Fruit fly (Drosophila melanogaster) Kc167 (cell line): ENCODE measurements around the gene CG10041.

Experiments used
- Myc ChIP-seq: fragments of >200 bp; optimal IDR thresholded peaks from 2 replicates; lab custom pipeline; 2017; ENCODE audit warnings: missing external identifiers
- Sin3A ChIP-seq: fragments of >200 bp; optimal IDR thresholded peaks from 2 replicates; lab custom pipeline; 2018; ENCODE audit warnings: missing external identifiers
- h ChIP-seq: fragments of >200 bp; optimal IDR thresholded peaks from 3 replicates; lab custom pipeline; 2018; ENCODE audit warnings: missing external identifiers
- insv ChIP-seq: fragments of >200 bp; optimal IDR thresholded peaks from 3 replicates; lab custom pipeline; 2018; ENCODE audit warnings: missing external identifiers
- psq ChIP-seq: fragments of >200 bp; optimal IDR thresholded peaks from 2 replicates; lab custom pipeline; 2017; ENCODE audit warnings: missing external identifiers
- ttk ChIP-seq: sonication (Bioruptor generic); optimal IDR thresholded peaks from 2 replicates; lab custom pipeline; 2017; ENCODE audit warnings: missing external identifiers

The CG10041 gene

dm6 chr3R:12352003-12352402 is at the start of gene CG10041:
CG10041 (minus strand) TSS chr3R:12352103.
- TF ChIP-seq insv (lab: Kevin White, UChicago) (no peak), h (lab: Kevin White, UChicago) (no peak), psq (lab: Kevin White, UChicago) (no peak), ttk (lab: Kevin White, UChicago) (no peak), Myc (lab: Kevin White, UChicago) (no peak), Sin3A (no peak)

DNA sequence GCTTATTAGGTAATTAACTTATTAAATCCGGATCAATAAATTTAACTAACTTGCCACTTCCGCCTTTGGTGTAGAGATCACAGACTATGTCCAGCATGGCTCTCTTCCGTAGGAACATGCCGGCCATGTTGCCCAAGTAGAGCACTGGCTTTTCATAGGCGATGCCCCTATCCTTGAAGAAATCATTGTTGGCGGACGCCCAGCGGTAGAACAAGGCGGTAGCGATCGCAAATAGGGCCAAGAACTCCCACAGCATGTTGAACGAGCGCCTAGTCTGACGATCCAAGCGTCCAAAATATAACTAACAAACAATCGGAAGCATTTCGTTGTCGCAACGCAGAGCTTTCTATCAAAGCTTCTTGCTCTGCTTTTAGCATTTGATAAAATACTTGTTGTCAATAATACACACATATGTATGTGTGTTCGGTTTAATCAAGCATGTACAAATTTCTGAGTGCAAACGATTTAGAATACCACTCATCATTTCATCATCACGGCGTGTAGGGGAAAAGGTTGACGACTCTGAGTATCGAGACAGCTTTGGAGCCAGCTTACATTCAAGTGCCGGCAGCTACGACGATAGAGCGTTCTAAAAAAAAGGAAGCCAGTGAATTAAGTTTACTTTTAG is 46.8 kb upstream of the CG10041 start, which contains the start of gene Cyp9f3:
TSS of gene Cyp9f3 (minus strand) at position 310 of the 628 bp plus-strand sequence.
- TF ChIP-seq ttk (lab: Kevin White, UChicago) (no peak), Sin3A (no peak), psq (lab: Kevin White, UChicago) (no peak), insv (lab: Kevin White, UChicago) (no peak), h (lab: Kevin White, UChicago) (no peak), Myc (lab: Kevin White, UChicago) (no peak)

- no peak for TF ChIP-seq psq (lab: Kevin White, UChicago)
- no peak for TF ChIP-seq ttk (lab: Kevin White, UChicago)
- no peak for TF ChIP-seq Myc (lab: Kevin White, UChicago)
Observed at dm6 chr3R:12398054-12398453, 46.2 kb upstream of the CG10041 start.

- TF ChIP-seq psq (lab: Kevin White, UChicago): no peak
- TF ChIP-seq ttk (lab: Kevin White, UChicago): no peak
- TF ChIP-seq Myc (lab: Kevin White, UChicago): no peak
- no peak for TF ChIP-seq h (lab: Kevin White, UChicago)
- no peak for TF ChIP-seq insv (lab: Kevin White, UChicago)
- no peak for TF ChIP-seq Sin3A
Observed at dm6 chr3R:12395880-12396279, 44.0 kb upstream of the CG10041 start, which contains the start of the genes CG10096 and CG10097. CG10096 (minus strand) TSS chr3R:12395980. CG10097 (minus strand) TSS chr3R:12395980.

DNA sequence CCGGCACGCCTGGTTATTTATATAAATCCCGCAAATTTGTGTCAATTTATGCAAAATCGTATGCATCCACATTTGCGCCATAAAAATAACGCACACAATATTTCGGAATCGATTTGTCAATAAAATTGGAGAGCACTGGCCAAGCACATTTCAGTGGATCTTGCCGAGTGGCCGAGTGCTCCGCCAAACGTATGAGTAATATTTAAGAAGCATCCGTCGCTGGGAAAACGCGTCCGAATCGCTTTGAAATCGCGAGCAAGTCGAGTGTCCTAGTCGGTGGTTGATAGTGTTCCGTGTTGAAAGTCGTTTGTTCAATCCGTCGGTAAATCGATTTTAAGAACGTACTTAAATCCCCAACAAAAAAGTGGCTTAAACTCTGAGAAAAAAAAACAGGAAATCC is 35.1 kb upstream of the CG10041 start, which contains the start of gene CG33098:
TSS of gene CG33098 (plus strand) at position 224 of the 400 bp plus-strand sequence.
- TF ChIP-seq psq (lab: Kevin White, UChicago) (no peak), insv (lab: Kevin White, UChicago) (no peak)

dm6 chr3R:12385949-12386348 is 34.0 kb upstream of the CG10041 start, which contains the start of gene Sol1:
Sol1 (plus strand) TSS chr3R:12386249.
- TF ChIP-seq h (lab: Kevin White, UChicago) (no peak), Myc (lab: Kevin White, UChicago) (no peak), insv (lab: Kevin White, UChicago) (no peak), Sin3A (no peak), psq (lab: Kevin White, UChicago) (no peak)

DNA sequence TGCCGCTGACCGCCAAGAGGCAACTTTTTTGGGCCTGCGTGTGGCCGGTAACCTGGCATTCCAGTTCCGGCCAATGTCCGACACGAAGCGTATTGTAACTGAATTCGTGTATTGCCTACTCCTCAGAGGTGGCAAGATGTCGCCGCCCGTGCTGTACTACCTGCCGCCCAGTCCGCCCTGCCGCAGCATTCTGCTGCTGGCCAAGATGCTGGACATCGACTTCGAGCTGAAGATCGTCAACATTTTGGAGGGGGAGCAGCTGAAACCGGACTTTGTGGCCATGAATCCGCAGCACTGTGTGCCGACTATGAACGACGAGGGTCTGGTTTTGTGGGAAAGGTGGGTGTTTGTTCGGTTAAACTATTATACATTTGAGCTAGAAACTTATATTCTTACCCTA is 32.4 kb upstream of the CG10041 start:
- TF ChIP-seq h (lab: Kevin White, UChicago) (no peak), Myc (lab: Kevin White, UChicago) (no peak)

dm6 chr3R:12383784-12384183 is 31.9 kb upstream of the CG10041 start:
- TF ChIP-seq Sin3A (no peak), h (lab: Kevin White, UChicago) (no peak), ttk (lab: Kevin White, UChicago) (no peak), Myc (lab: Kevin White, UChicago) (no peak), psq (lab: Kevin White, UChicago) (no peak), insv (lab: Kevin White, UChicago) (no peak)

DNA sequence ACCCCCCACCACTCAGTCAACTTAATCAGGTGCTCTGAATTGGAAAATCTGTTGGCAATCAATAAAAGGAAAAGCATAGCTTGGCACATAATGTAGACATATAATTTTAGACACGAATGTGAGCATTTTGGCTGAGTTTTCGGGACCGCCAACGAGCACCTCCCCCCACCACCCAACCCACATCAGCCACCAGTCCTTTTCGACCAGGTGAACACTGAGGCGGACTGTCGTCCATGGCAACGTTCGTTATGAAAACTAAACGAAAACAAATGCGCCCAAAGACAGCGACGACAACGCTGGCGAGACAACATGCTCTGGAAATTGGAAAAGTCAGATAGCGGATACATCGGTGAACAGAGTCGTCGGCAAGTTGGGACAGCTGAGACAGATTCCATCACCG is 31.1 kb upstream of the CG10041 start, which contains the start of gene GstD11:
TSS of gene GstD11 (plus strand) at position 301 of the 400 bp plus-strand sequence.
- TF ChIP-seq Myc (lab: Kevin White, UChicago): no peak
- no peak for TF ChIP-seq psq (lab: Kevin White, UChicago)
- no peak for TF ChIP-seq h (lab: Kevin White, UChicago)
- no peak for TF ChIP-seq Sin3A
- no peak for TF ChIP-seq insv (lab: Kevin White, UChicago)
- TF ChIP-seq ttk (lab: Kevin White, UChicago): no peak

dm6 chr3R:12382563-12382962 is 30.7 kb upstream of the CG10041 start, which contains the start of gene CG10035:
CG10035 (minus strand) TSS chr3R:12382691.
- TF ChIP-seq ttk (lab: Kevin White, UChicago) (no peak), h (lab: Kevin White, UChicago) (no peak), psq (lab: Kevin White, UChicago) (no peak), Myc (lab: Kevin White, UChicago) (no peak), Sin3A (no peak), insv (lab: Kevin White, UChicago) (no peak)

DNA sequence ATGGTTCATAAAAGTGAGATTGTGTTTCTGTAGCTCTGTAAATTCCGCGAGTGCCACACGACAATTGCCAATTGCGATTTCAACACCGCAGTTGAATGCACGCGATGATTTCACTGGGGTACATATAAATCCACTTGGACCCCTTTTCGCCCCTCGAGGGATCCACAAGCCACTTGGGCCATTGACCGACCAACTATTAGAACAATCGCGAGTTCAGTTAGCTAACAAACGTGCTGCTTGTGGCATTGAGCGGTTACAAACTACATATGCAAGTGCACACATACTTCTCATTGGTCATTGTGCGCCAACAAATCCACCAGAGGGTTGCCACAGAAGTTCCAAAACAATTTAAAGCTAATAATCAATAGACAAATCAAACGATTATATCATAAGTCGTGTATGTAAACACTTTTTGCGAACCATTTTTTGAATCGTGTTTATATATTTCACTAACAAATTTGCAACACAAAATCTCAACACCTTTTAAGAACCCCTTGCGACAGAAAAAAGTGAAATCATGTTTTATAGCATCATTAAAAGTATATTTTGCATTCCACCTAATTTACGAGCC is 29.3 kb upstream of the CG10041 start:
- TF ChIP-seq Sin3A (no peak), insv (lab: Kevin White, UChicago) (no peak), Myc (lab: Kevin White, UChicago) (no peak), psq (lab: Kevin White, UChicago) (no peak), ttk (lab: Kevin White, UChicago) (no peak), h (lab: Kevin White, UChicago) (no peak)

DNA sequence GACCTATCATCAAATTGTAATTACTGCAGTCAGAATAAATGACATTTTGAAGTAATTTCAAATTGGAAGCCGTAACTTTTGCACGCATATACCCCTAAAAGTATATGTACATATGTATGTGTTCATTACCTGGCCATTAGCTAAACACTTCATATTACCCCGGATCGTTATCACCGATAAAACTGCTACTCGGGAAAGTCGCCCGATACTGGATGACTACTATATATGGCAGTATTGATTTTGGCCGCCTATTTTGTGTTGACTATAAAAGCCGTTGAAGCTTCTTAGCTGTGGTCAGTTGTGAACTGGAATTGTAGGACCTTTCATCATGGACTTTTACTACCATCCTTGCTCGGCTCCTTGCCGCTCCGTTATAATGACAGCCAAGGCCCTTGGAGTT is 27.8 kb upstream of the CG10041 start, which contains the start of gene GstD8:
TSS of gene GstD8 (plus strand) at position 301 of the 400 bp plus-strand sequence.
- TF ChIP-seq h (lab: Kevin White, UChicago) (no peak), Myc (lab: Kevin White, UChicago) (no peak), Sin3A (no peak), insv (lab: Kevin White, UChicago) (no peak), psq (lab: Kevin White, UChicago) (no peak), ttk (lab: Kevin White, UChicago) (no peak)
